Worm (Caenorhabditis elegans) whole organism, L1 larva: ENCODE data around the gene oma-2.
A peak's percentile ranks its signal among the peaks of the same experiment; 100 is the strongest.

ENCODE experiments used
- C04F5.9 ChIP-seq: sonication (generic microtip); optimal IDR thresholded peaks from 2 replicates; lab custom pipeline; 2016; ENCODE audit warnings: missing genetic modification characterization, missing compliant biosample characterization
- C16A3.4 ChIP-seq: fragments of 150-350 bp; optimal IDR thresholded peaks from 2 replicates; lab custom pipeline; 2014; ENCODE audit warnings: missing biosample characterization, missing genetic modification characterization
- alr-1 ChIP-seq: fragments of 200-800 bp; sonication (Bioruptor generic); optimal IDR thresholded peaks from 2 replicates; lab custom pipeline; 2018; ENCODE audit warnings: borderline replicate concordance, mild to moderate bottlenecking, missing genetic modification characterization, missing compliant biosample characterization
- blmp-1 ChIP-seq: fragments of 150-350 bp; optimal IDR thresholded peaks from 2 replicates; lab custom pipeline; 2014; ENCODE audit warnings: missing biosample characterization, missing genetic modification characterization
- ceh-8 ChIP-seq: fragments of 200-800 bp; sonication (Bioruptor generic); optimal IDR thresholded peaks from 2 replicates; lab custom pipeline; 2018; ENCODE audit warnings: mild to moderate bottlenecking, missing genetic modification characterization, moderate library complexity, missing compliant biosample characterization
- efl-3 ChIP-seq: fragments of 200-800 bp; sonication (Bioruptor generic); optimal IDR thresholded peaks from 2 replicates; lab custom pipeline; 2018; ENCODE audit warnings: mild to moderate bottlenecking, missing genetic modification characterization, missing compliant biosample characterization
- egl-27 ChIP-seq, 2 experiments: fragments of 150-350 bp in 1 of 2; sonication (generic microtip); optimal IDR thresholded peaks; 3 replicates each; lab custom pipeline; 2017 to 2018; ENCODE audit warnings: missing biosample characterization in 2 of 2, missing genetic modification characterization in 2 of 2, missing genetic modification reagents in 2 of 2
- ets-5 ChIP-seq: fragments of 200-800 bp; sonication (Bioruptor generic); IDR thresholded peaks from 2 replicates; pipeline ENCODE4 v1.3.6; 2022; ENCODE audit warnings: missing genetic modification characterization, missing compliant biosample characterization
- fkh-4 ChIP-seq: sonication (generic microtip); optimal IDR thresholded peaks from 2 replicates; lab custom pipeline; 2016; ENCODE audit warnings: missing compliant biosample characterization, missing genetic modification characterization, borderline replicate concordance
- fkh-8 ChIP-seq: sonication (generic microtip); optimal IDR thresholded peaks from 2 replicates; lab custom pipeline; 2016; ENCODE audit warnings: mild to moderate bottlenecking, missing genetic modification characterization, missing compliant biosample characterization
- fos-1 ChIP-seq: fragments of 150-350 bp; optimal IDR thresholded peaks from 2 replicates; lab custom pipeline; 2014; ENCODE audit warnings: missing biosample characterization, missing genetic modification characterization
- grh-1 ChIP-seq: fragments of 200-800 bp; sonication (Bioruptor generic); IDR thresholded peaks from 2 replicates; pipeline ENCODE4 v1.3.6; 2022; ENCODE audit warnings: missing genetic modification reagents, missing genetic modification characterization, missing compliant biosample characterization
- lin-35 ChIP-seq, 2 experiments: fragments of 150-350 bp; optimal IDR thresholded peaks; 2 replicates each; lab custom pipeline; 2014; ENCODE audit warnings: missing biosample characterization in 2 of 2, missing genetic modification characterization in 2 of 2, missing genetic modification reagents in 2 of 2
- lin-39 ChIP-seq: fragments of 150-350 bp; optimal IDR thresholded peaks from 2 replicates; lab custom pipeline; 2014; ENCODE audit warnings: missing biosample characterization, missing genetic modification reagents, missing genetic modification characterization
- lsy-2 ChIP-seq, 2 experiments: fragments of 150-350 bp; optimal IDR thresholded peaks; 2 replicates each; lab custom pipeline; 2014; ENCODE audit warnings: missing biosample characterization in 2 of 2, missing genetic modification characterization in 2 of 2
- mdl-1 ChIP-seq, 2 experiments: fragments of 150-350 bp; optimal IDR thresholded peaks; 2 replicates each; lab custom pipeline; 2014 to 2017; ENCODE audit warnings: missing biosample characterization in 2 of 2, missing genetic modification characterization in 2 of 2, inconsistent platforms in 1 of 2
- mef-2 ChIP-seq: fragments of 150-350 bp; optimal IDR thresholded peaks from 2 replicates; lab custom pipeline; 2014; ENCODE audit warnings: missing biosample characterization, missing genetic modification characterization
- nhr-12 ChIP-seq: sonication (generic microtip); optimal IDR thresholded peaks from 2 replicates; lab custom pipeline; 2017; ENCODE audit warnings: missing biosample characterization, missing genetic modification characterization
- nhr-20 ChIP-seq: sonication (generic microtip); optimal IDR thresholded peaks from 2 replicates; lab custom pipeline; 2016; ENCODE audit warnings: mild to moderate bottlenecking, missing genetic modification characterization, missing compliant biosample characterization
- nhr-47 ChIP-seq: sonication (generic microtip); optimal IDR thresholded peaks from 2 replicates; lab custom pipeline; 2016; ENCODE audit warnings: mild to moderate bottlenecking, missing genetic modification characterization, moderate library complexity, missing compliant biosample characterization
- nhr-71 ChIP-seq: sonication (generic microtip); optimal IDR thresholded peaks from 2 replicates; lab custom pipeline; 2016; ENCODE audit warnings: mild to moderate bottlenecking, missing genetic modification characterization, moderate library complexity, missing compliant biosample characterization
- nhr-84 ChIP-seq: sonication (generic microtip); optimal IDR thresholded peaks from 2 replicates; lab custom pipeline; 2017; ENCODE audit warnings: missing biosample characterization, missing genetic modification characterization
- nhr-85 ChIP-seq: sonication (generic microtip); peaks from one replicate; lab custom pipeline; 2016; ENCODE audit warnings: missing genetic modification characterization, inconsistent platforms, missing compliant biosample characterization
- nhr-90 ChIP-seq: sonication (generic microtip); optimal IDR thresholded peaks from 2 replicates; lab custom pipeline; 2016; ENCODE audit warnings: mild to moderate bottlenecking, missing genetic modification characterization, missing compliant biosample characterization; ENCODE audit not compliant: poor library complexity
- pag-3 ChIP-seq: sonication (generic microtip); optimal IDR thresholded peaks from 2 replicates; lab custom pipeline; 2017; ENCODE audit warnings: missing genetic modification characterization, mild to moderate bottlenecking, missing compliant biosample characterization, antibody characterized with exemption, borderline replicate concordance; ENCODE audit not compliant: insufficient read depth
- skn-1 ChIP-seq: fragments of 150-350 bp; optimal IDR thresholded peaks from 2 replicates; lab custom pipeline; 2014; ENCODE audit warnings: missing biosample characterization, missing genetic modification characterization
- snpc-4 ChIP-seq: fragments of 150-350 bp; optimal IDR thresholded peaks from 2 replicates; lab custom pipeline; 2014; ENCODE audit warnings: missing biosample characterization, missing genetic modification characterization
- sox-4 ChIP-seq: sonication (generic microtip); optimal IDR thresholded peaks from 2 replicates; lab custom pipeline; 2016; ENCODE audit warnings: missing genetic modification characterization, missing compliant biosample characterization
- sptf-1 ChIP-seq: fragments of 150-350 bp; optimal IDR thresholded peaks from 2 replicates; lab custom pipeline; 2014; ENCODE audit warnings: missing biosample characterization, missing genetic modification characterization
- sup-37 ChIP-seq: fragments of 200-800 bp; sonication (Bioruptor generic); optimal IDR thresholded peaks from 2 replicates; lab custom pipeline; 2018; ENCODE audit warnings: mild to moderate bottlenecking, missing genetic modification characterization, missing compliant biosample characterization
- swsn-7 ChIP-seq: sonication (generic microtip); optimal IDR thresholded peaks from 2 replicates; lab custom pipeline; 2016; ENCODE audit warnings: missing genetic modification characterization, missing compliant biosample characterization
- unc-30 ChIP-seq: sonication (generic microtip); optimal IDR thresholded peaks from 2 replicates; lab custom pipeline; 2017; ENCODE audit warnings: missing biosample characterization, missing genetic modification characterization
- xbp-1 ChIP-seq: sonication (generic microtip); optimal IDR thresholded peaks from 2 replicates; lab custom pipeline; 2016; ENCODE audit warnings: missing genetic modification characterization, missing compliant biosample characterization
- zag-1 ChIP-seq: fragments of 150-350 bp; optimal IDR thresholded peaks from 2 replicates; lab custom pipeline; 2014; ENCODE audit warnings: missing biosample characterization, missing genetic modification characterization
- ztf-11 ChIP-seq, 2 experiments: sonication (generic microtip); optimal IDR thresholded peaks; 2 replicates each; lab custom pipeline; 2016 to 2017; ENCODE audit warnings: missing genetic modification characterization in 2 of 2, missing biosample characterization in 1 of 2, missing compliant biosample characterization in 1 of 2

oma-2 gene

DNA sequence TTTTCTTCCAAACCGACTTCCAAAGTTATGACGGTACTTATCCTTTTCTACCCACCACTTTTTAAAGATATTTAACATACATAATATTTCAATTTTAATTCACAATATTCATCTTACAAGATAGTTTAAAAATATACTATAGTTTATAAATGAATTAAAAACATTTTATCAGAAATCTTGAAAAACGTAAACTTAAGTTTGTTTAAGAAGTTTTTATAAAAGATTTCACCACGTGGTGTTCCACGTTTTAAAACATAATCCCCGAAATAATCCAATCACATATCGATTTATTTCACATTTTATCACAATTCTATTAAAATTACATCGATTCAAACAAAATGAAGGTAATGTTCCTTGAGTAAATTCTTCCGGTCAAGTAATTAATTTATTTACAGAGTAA lies 17.5 kb downstream of the oma-2 start, which contains the start of gene ZC513.3:
Gene ZC513.3 (plus strand): TSS at position 301 of the 400 bp plus-strand sequence.
- TF ChIP-seq egl-27 (tag; optimal IDR thresholded peaks at IDR 0.05; lab: Kevin White, UChicago) = no peak
- TF ChIP-seq mdl-1 (tag; optimal IDR thresholded peaks at IDR 0.05; lab: Kevin White, UChicago) = no peak

DNA sequence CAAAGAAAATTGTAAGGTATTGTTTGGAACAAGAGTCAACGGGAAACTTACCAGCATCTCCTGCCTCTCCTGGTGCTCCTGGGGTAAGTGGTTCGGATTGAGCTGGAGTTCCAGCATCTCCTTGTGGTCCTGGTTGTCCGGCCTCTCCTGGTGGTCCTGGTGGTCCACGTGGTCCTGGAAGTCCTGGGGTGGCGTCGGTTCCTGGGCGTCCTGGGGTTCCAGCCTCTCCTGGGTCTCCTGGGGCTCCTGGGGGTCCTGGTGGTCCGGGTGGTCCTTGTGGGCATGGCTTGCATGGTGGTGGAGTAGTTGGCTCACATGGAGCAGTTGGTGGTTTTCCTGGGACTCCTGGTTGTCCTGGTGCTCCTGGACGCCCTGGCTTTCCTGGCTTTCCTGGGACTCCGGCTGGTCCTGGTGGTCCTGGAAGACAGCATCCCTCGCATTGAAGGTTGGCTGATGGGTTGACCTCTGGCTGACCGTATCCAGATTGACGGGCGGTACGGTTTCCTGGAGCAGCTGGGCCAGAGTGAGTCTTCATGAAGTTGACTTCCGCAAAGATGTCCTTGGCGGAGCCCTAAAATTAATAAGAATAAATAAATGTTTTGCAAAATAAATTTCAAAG lies 20.9 kb downstream of the oma-2 start:
- TF ChIP-seq ceh-8 = peak; percentile 14
- TF ChIP-seq sptf-1 (tag; lab: Kevin White, UChicago) = no peak
- TF ChIP-seq, all 84 proteins: peak for 1

DNA sequence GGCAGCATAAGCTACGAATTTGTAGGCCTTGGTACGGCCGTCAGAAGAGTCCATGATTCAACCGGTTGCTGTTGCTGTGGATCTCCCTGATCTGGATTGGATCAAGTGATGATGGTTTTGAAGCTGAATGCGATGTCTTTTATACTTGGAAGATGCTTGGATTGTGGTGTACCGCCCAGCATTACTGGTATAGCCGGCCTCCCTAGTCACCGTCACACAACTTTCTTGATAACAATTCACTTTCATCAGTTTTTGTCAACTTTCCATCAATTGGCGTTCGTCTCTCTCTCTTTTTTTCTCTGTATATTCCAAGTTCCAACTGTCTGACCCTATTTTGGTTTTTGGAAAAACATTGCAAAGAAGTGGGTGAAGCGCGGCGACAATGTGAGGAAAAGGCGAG lies 21.6 kb downstream of the oma-2 start, which contains the start of gene col-43:
Gene col-43 (minus strand): TSS at position 101 of the 400 bp plus-strand sequence.
- TF ChIP-seq swsn-7 (tag; lab: Kevin White, UChicago) (no peak), blmp-1 (tag; lab: Kevin White, UChicago) (peak; percentile 21)

- TF ChIP-seq xbp-1 (tag; lab: Kevin White, UChicago) = no peak
Measured at ce11 chrV:8051851-8052250, 22.6 kb downstream of the oma-2 start, which contains the start of gene sth-1. Gene sth-1, plus strand, starts transcription at chrV:8052151.

ce11 chrV:8054130-8054529 lies 24.9 kb downstream of the oma-2 start, which contains the start of gene ZC513.2:
Gene ZC513.2, plus strand, starts transcription at chrV:8054430.
- TF ChIP-seq fkh-4 (tag; lab: Kevin White, UChicago) (no peak), mef-2 (tag; lab: Kevin White, UChicago) (no peak), blmp-1 (tag; lab: Kevin White, UChicago) (peak; percentile 16), lin-39 (tag; lab: Kevin White, UChicago) (no peak), pag-3 (tag; lab: Kevin White, UChicago) (no peak), skn-1 (tag; lab: Kevin White, UChicago) (no peak), sptf-1 (tag; lab: Kevin White, UChicago) (no peak), snpc-4 (tag; lab: Kevin White, UChicago) (no peak), nhr-85 (tag; lab: Kevin White, UChicago) (peak; percentile 9), nhr-84 (tag; lab: Kevin White, UChicago) (no peak), nhr-90 (tag; lab: Kevin White, UChicago) (no peak), nhr-12 (tag; lab: Kevin White, UChicago) (no peak), alr-1 (tag; lab: Kevin White, UChicago) (no peak)
- TF ChIP-seq, all 84 proteins: peak for 2

ce11 chrV:8055170-8055569 lies 25.9 kb downstream of the oma-2 start:
- TF ChIP-seq blmp-1 (tag; lab: Kevin White, UChicago) = peak; percentile 79
- no peak for TF ChIP-seq sup-37
- TF ChIP-seq, all 84 proteins: peak for 1

- TF ChIP-seq grh-1 = 0 out of 2 replicates have a peak, but pooled peaks have one; percentile 14
Measured at ce11 chrV:8057771-8058170, 28.5 kb downstream of the oma-2 start.

DNA sequence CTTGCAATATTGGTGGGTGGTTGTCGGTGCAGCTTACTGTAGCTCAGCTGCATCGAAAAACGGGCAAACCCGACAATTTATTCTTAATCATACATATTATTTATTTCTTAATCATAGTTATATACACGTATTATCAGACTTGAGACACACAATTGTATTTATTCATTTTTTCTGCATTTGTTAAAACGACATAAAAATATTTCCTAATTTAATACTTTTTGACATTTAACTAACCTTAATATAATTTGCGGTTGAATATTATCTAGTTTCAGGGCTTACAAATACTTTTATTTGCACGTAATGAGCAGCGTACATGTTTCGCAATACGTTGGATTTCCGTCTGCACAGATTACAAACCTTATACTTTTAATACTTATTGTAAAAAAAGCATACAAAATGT lies 29.1 kb downstream of the oma-2 start, which contains the start of gene str-138:
Gene str-138 (plus strand): TSS at position 301 of the 400 bp plus-strand sequence.
- TF ChIP-seq fkh-8 (no peak), blmp-1 (tag; lab: Kevin White, UChicago) (no peak), nhr-20 (tag; lab: Kevin White, UChicago) (no peak), ets-5 (GFP tag; lab: Robert Waterston, UW) (no peak), lin-35 (GFP tag; optimal IDR thresholded peaks at IDR 0.05; lab: Kevin White, UChicago) (no peak), efl-3 (GFP tag; lab: Kevin White, UChicago) (no peak), lsy-2 (tag; optimal IDR thresholded peaks at IDR 0.05; lab: Kevin White, UChicago) (no peak), nhr-47 (tag; lab: Kevin White, UChicago) (no peak), C16A3.4 (tag; lab: Kevin White, UChicago) (no peak), nhr-71 (tag; lab: Kevin White, UChicago) (no peak), fkh-4 (tag; lab: Kevin White, UChicago) (no peak), sox-4 (tag; lab: Kevin White, UChicago) (no peak), unc-30 (no peak), ztf-11 (tag; optimal IDR thresholded peaks at IDR 0.05; lab: Kevin White, UChicago) (no peak), fos-1 (no peak), C04F5.9 (tag; lab: Kevin White, UChicago) (no peak), zag-1 (no peak), nhr-12 (tag; lab: Kevin White, UChicago) (no peak)
- TF ChIP-seq, all 84 proteins: peak for 0
